Fruit fly (Drosophila melanogaster): ENCODE measurements around the gene mtSSB.
A peak's percentile ranks its signal among the peaks of the same experiment; 100 is the strongest.

Gene mtSSB

DNA sequence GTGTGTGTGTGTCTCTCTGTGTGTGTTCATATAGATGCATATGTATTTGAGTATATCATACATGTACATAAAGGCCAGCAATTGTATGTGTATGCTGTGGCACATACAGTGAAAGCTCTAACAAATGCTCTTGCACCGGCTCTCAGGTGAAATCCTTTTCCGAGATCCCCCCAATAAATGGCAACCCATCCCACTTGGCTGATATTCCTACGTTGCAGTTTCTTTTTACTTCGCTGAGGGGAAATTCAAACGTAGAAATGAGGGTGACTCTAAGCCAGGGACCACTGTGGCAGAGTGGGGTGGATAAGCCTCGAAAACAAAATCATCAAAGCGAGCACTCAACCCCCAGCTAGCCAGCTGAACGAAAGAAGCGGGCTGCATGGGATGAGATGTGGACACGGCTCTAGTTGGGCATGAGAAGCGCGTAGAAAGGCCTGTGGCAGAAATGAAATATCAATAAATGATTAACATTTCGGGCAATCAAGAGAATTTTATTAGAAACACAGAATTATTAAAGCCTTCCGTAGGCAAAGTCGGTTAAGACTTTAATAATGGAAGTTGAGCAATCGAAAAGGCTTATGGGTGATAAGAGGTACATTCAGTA, 17.4 kb upstream of the mtSSB start (continued):
- peak; percentile 99 for TF ChIP-seq gcm (GFP tag; optimal IDR thresholded peaks at IDR 0.05)
- peak; percentile 85 for TF ChIP-seq fd102C (GFP tag; optimal IDR thresholded peaks at IDR 0.05)
- no peak for TF ChIP-seq CG34224 (GFP tag; IDR thresholded peaks at IDR 0.05; ENCODE audit: partially characterized antibody)
- TF ChIP-seq tio (GFP tag; optimal IDR thresholded peaks at IDR 0.05), result peak; percentile 97
- peak; percentile 100 for TF ChIP-seq CG14667 (GFP tag; IDR thresholded peaks at IDR 0.05)
- peak; percentile 99 for TF ChIP-seq Mad (GFP tag; optimal IDR thresholded peaks at IDR 0.05)
- TF ChIP-seq crol (GFP tag; IDR thresholded peaks at IDR 0.05), result peak; percentile 94
- TF ChIP-seq CG43689 (GFP tag; IDR thresholded peaks at IDR 0.05), result peak; percentile 99
- peak; percentile 99 for TF ChIP-seq crc (GFP tag; optimal IDR thresholded peaks at IDR 0.05)
- TF ChIP-seq CG3281 (GFP tag; optimal IDR thresholded peaks at IDR 0.05), result peak; percentile 97
- peak; percentile 98 for TF ChIP-seq CG6175 (GFP tag; IDR thresholded peaks at IDR 0.05)
- TF ChIP-seq Fer2 (tag; optimal IDR thresholded peaks at IDR 0.05), result peak; percentile 97
- peak; percentile 99 to 100 for TF ChIP-seq Pdp1 (GFP tag; optimal IDR thresholded peaks at IDR 0.05)
- TF ChIP-seq HmgD (GFP tag; optimal IDR thresholded peaks at IDR 0.05), result peak; percentile 100
- TF ChIP-seq ind (GFP tag; optimal IDR thresholded peaks at IDR 0.05), result peak; percentile 100
- no peak for TF ChIP-seq CG2129 (GFP tag; IDR thresholded peaks at IDR 0.05; ENCODE audit: partially characterized antibody)
- peak; percentile 99 for TF ChIP-seq Hmr (GFP tag; optimal IDR thresholded peaks at IDR 0.05)
- peak; percentile 99 for TF ChIP-seq Gsc (GFP tag; IDR thresholded peaks at IDR 0.05)
- TF ChIP-seq psq (GFP tag; optimal IDR thresholded peaks at IDR 0.05), result peak; percentile 95
- peak; percentile 93 for TF ChIP-seq sqz (GFP tag; optimal IDR thresholded peaks at IDR 0.05)
- no peak for TF ChIP-seq amos (GFP tag; IDR thresholded peaks at IDR 0.05; ENCODE audit: partially characterized antibody)
- TF ChIP-seq sens-2 (GFP tag; IDR thresholded peaks at IDR 0.05), result peak; percentile 99
- TF ChIP-seq chinmo (GFP tag; IDR thresholded peaks at IDR 0.05; ENCODE audit: partially characterized antibody), result peak; percentile 85; the same call in 3 of the 4 replicates
- TF ChIP-seq dimm (GFP tag; IDR thresholded peaks at IDR 0.05), result peak; percentile 100
- TF ChIP-seq CG12219 (GFP tag; optimal IDR thresholded peaks at IDR 0.05), result peak; percentile 99
- TF ChIP-seq Elba2 (GFP tag; optimal IDR thresholded peaks at IDR 0.05), result peak; percentile 57
- TF ChIP-seq CG7839 (tag; optimal IDR thresholded peaks at IDR 0.05), result peak; percentile 100
- peak; percentile 99 for TF ChIP-seq dm (GFP tag; optimal IDR thresholded peaks at IDR 0.05)
- peak; percentile 100 for TF ChIP-seq pum (GFP tag; optimal IDR thresholded peaks at IDR 0.05)
- TF ChIP-seq mirr (GFP tag; optimal IDR thresholded peaks at IDR 0.05), result peak; percentile 99
- peak; percentile 99 for TF ChIP-seq CG12299 (tag; optimal IDR thresholded peaks at IDR 0.05)
- TF ChIP-seq H15 (GFP tag; IDR thresholded peaks at IDR 0.05), result peak; percentile 100
- TF ChIP-seq CG16815 (GFP tag; optimal IDR thresholded peaks at IDR 0.05), result peak; percentile 97
- no peak for TF ChIP-seq inv (GFP tag; IDR thresholded peaks at IDR 0.05; ENCODE audit: partially characterized antibody)
- TF ChIP-seq CG13424 (tag; optimal IDR thresholded peaks at IDR 0.05), result peak; percentile 98
- peak; percentile 99 for TF ChIP-seq croc (GFP tag; conservative IDR thresholded peaks at IDR 0.05)
- peak; percentile 99 for TF ChIP-seq CG8290 (GFP tag; optimal IDR thresholded peaks at IDR 0.05)
- TF ChIP-seq CG8290 (tag; optimal IDR thresholded peaks at IDR 0.05), result peak; percentile 94 to 100
- TF ChIP-seq dpn (GFP tag; optimal IDR thresholded peaks at IDR 0.05), result peak; percentile 99 to 100
- TF ChIP-seq CG7271 (tag; optimal IDR thresholded peaks at IDR 0.05), result peak; percentile 92
- peak; percentile 99 for TF ChIP-seq CG9876 (GFP tag; optimal IDR thresholded peaks at IDR 0.05)
- no peak for TF ChIP-seq CG14860 (GFP tag; IDR thresholded peaks at IDR 0.05; ENCODE audit: partially characterized antibody)
- TF ChIP-seq CG17568 (GFP tag; optimal IDR thresholded peaks at IDR 0.05), result peak; percentile 98
- TF ChIP-seq Fer3 (tag; optimal IDR thresholded peaks at IDR 0.05), result peak; percentile 99
- TF ChIP-seq CG1602 (GFP tag; optimal IDR thresholded peaks at IDR 0.05), result peak; percentile 99
- peak; percentile 69 for TF ChIP-seq stwl (tag; optimal IDR thresholded peaks at IDR 0.05)
- peak in 1 of 2 experiments; percentile 76 for TF ChIP-seq crp (GFP tag; optimal IDR thresholded peaks at IDR 0.05)
- peak; percentile 100 for TF ChIP-seq lab (GFP tag; optimal IDR thresholded peaks at IDR 0.05)
- peak; percentile 100 for TF ChIP-seq Optix (GFP tag; IDR thresholded peaks at IDR 0.05)

Data from whole organism, embryonic.